Worm (Caenorhabditis elegans): ENCODE measurements around the gene T22B2.2.

- TF ChIP-seq egl-27 (tag; optimal IDR thresholded peaks at IDR 0.05) (no peak), lin-15B (tag; optimal IDR thresholded peaks at IDR 0.05) (no peak), unc-62 (GFP tag; optimal IDR thresholded peaks at IDR 0.05) (no peak), skn-1 (tag; optimal IDR thresholded peaks at IDR 0.05) (no peak), snpc-4 (tag; optimal IDR thresholded peaks at IDR 0.05) (no peak), hmg-11 (tag; optimal IDR thresholded peaks at IDR 0.05) (no peak), ama-1 (optimal IDR thresholded peaks at IDR 0.05) (no peak), nhr-23 (tag; optimal IDR thresholded peaks at IDR 0.05) (no peak)
Measured at ce11 chrX:3871578-3872234, 48.5 kb upstream of the T22B2.2 start.
